Worm (Caenorhabditis elegans): Measurements from ENCODE around the gene nhr-31.
A peak's percentile ranks its signal among the peaks of the same experiment; 100 is the strongest.

Gene nhr-31

ce11 chrIV:8029413-8029812, at the start of gene nhr-31:
Gene nhr-31, minus strand, starts transcription at chrIV:8029513.
- TF ChIP-seq F13H6.1 (tag; optimal IDR thresholded peaks at IDR 0.05) = no peak
- TF ChIP-seq unc-62 (GFP tag; optimal IDR thresholded peaks at IDR 0.05) = no peak
- TF ChIP-seq lin-39 (tag; optimal IDR thresholded peaks at IDR 0.05) = no peak
- no peak for TF ChIP-seq sem-4 (tag; optimal IDR thresholded peaks at IDR 0.05)
- TF ChIP-seq alr-1 (tag; optimal IDR thresholded peaks at IDR 0.05) = no peak
- TF ChIP-seq ztf-11 (tag; optimal IDR thresholded peaks at IDR 0.05) = no peak
- TF ChIP-seq zag-1 (tag; optimal IDR thresholded peaks at IDR 0.05) = no peak
- TF ChIP-seq ZK546.5 (tag; optimal IDR thresholded peaks at IDR 0.05) = no peak
- no peak for TF ChIP-seq sma-3 (GFP tag; optimal IDR thresholded peaks at IDR 0.05)
- no peak for TF ChIP-seq ceh-82 (tag; optimal IDR thresholded peaks at IDR 0.05)
- TF ChIP-seq nhr-12 (tag; optimal IDR thresholded peaks at IDR 0.05) = no peak
- TF ChIP-seq mab-5 (tag; optimal IDR thresholded peaks at IDR 0.05) = no peak
- TF ChIP-seq lsy-2 (tag; optimal IDR thresholded peaks at IDR 0.05) = no peak
- TF ChIP-seq nhr-77 (tag; optimal IDR thresholded peaks at IDR 0.05) = no peak
- TF ChIP-seq nhr-11 (tag; optimal IDR thresholded peaks at IDR 0.05) = no peak
- TF ChIP-seq sma-9 (GFP tag; optimal IDR thresholded peaks at IDR 0.05) = no peak
- no peak for TF ChIP-seq sma-9 (tag; optimal IDR thresholded peaks at IDR 0.05)
- no peak for TF ChIP-seq lin-11 (tag; optimal IDR thresholded peaks at IDR 0.05)
- no peak for TF ChIP-seq elt-3 (tag; optimal IDR thresholded peaks at IDR 0.05)
- TF ChIP-seq nhr-10 (tag; optimal IDR thresholded peaks at IDR 0.05) = no peak

- TF ChIP-seq nhr-237 (tag; optimal IDR thresholded peaks at IDR 0.05) = no peak
- TF ChIP-seq nhr-129 (tag; optimal IDR thresholded peaks at IDR 0.05) = no peak
- TF ChIP-seq nhr-25 (tag; optimal IDR thresholded peaks at IDR 0.05) = no peak
- no peak for TF ChIP-seq unc-39 (tag; optimal IDR thresholded peaks at IDR 0.05)
- no peak for TF ChIP-seq lin-11 (tag; optimal IDR thresholded peaks at IDR 0.05)
- no peak for TF ChIP-seq nhr-77 (tag; optimal IDR thresholded peaks at IDR 0.05)
- no peak for TF ChIP-seq nhr-11 (tag; optimal IDR thresholded peaks at IDR 0.05)
- no peak for TF ChIP-seq alr-1 (tag; optimal IDR thresholded peaks at IDR 0.05)
- TF ChIP-seq peb-1 (tag; optimal IDR thresholded peaks at IDR 0.05) = no peak
- TF ChIP-seq skn-1 (tag; optimal IDR thresholded peaks at IDR 0.05) = no peak
- TF ChIP-seq blmp-1 (tag; optimal IDR thresholded peaks at IDR 0.05; ENCODE audit: insufficient read depth) = no peak
- no peak for TF ChIP-seq lsy-2 (tag; optimal IDR thresholded peaks at IDR 0.05)
- no peak for TF ChIP-seq lin-13 (GFP tag; optimal IDR thresholded peaks at IDR 0.05)
- TF ChIP-seq unc-55 (GFP tag; optimal IDR thresholded peaks at IDR 0.05) = no peak
- TF ChIP-seq nhr-6 (tag; optimal IDR thresholded peaks at IDR 0.05) = no peak
- no peak for TF ChIP-seq fos-1 (tag; optimal IDR thresholded peaks at IDR 0.05)
- TF ChIP-seq aly-2 (tag; optimal IDR thresholded peaks at IDR 0.05) = no peak
- no peak for TF ChIP-seq nhr-10 (tag; optimal IDR thresholded peaks at IDR 0.05)
Measured at ce11 chrIV:8076511-8076910, 47.2 kb upstream of the nhr-31 start.

ce11 chrIV:8075516-8075915, 46.2 kb upstream of the nhr-31 start:
- TF ChIP-seq ztf-1 (GFP tag; conservative IDR thresholded peaks at IDR 0.05) = no peak
- peak; percentile 37 for TF ChIP-seq snpc-4 (tag; optimal IDR thresholded peaks at IDR 0.05)

ce11 chrIV:8070934-8071333, 41.6 kb upstream of the nhr-31 start:
- TF ChIP-seq Y55F3AM.14 (GFP tag; optimal IDR thresholded peaks at IDR 0.05) (no peak), alr-1 (tag; optimal IDR thresholded peaks at IDR 0.05) (no peak), C34F6.9 (tag; optimal IDR thresholded peaks at IDR 0.05) (no peak), ceh-82 (tag; optimal IDR thresholded peaks at IDR 0.05) (no peak), ama-1 (optimal IDR thresholded peaks at IDR 0.05) (no peak), sem-4 (tag; optimal IDR thresholded peaks at IDR 0.05) (no peak), nhr-129 (tag; optimal IDR thresholded peaks at IDR 0.05) (no peak), blmp-1 (tag; optimal IDR thresholded peaks at IDR 0.05; ENCODE audit: insufficient read depth) (no peak), lin-11 (tag; optimal IDR thresholded peaks at IDR 0.05) (no peak), nhr-11 (tag; optimal IDR thresholded peaks at IDR 0.05) (no peak), mab-5 (tag; optimal IDR thresholded peaks at IDR 0.05) (no peak), peb-1 (tag; optimal IDR thresholded peaks at IDR 0.05) (no peak), nhr-12 (tag; optimal IDR thresholded peaks at IDR 0.05) (no peak), nhr-23 (tag; optimal IDR thresholded peaks at IDR 0.05) (no peak), lin-39 (tag; optimal IDR thresholded peaks at IDR 0.05) (no peak), nhr-77 (tag; optimal IDR thresholded peaks at IDR 0.05) (no peak), egl-27 (tag; optimal IDR thresholded peaks at IDR 0.05) (no peak)
